Worm (Caenorhabditis elegans) whole organism, L1 larva: Measurements from ENCODE around the gene srw-68.

ENCODE experiments used
- C34B4.2 ChIP-seq: sonication (generic microtip); optimal IDR thresholded peaks from 2 replicates; lab custom pipeline; 2017; ENCODE audit warnings: mild to moderate bottlenecking, missing genetic modification characterization, missing compliant biosample characterization
- F16B12.6 ChIP-seq: fragments of 150-350 bp; optimal IDR thresholded peaks from 2 replicates; lab custom pipeline; 2014; ENCODE audit warnings: missing biosample characterization, missing genetic modification characterization
- Y116A8C.19 ChIP-seq: sonication (generic microtip); optimal IDR thresholded peaks from 2 replicates; lab custom pipeline; 2016; ENCODE audit warnings: missing compliant biosample characterization, missing genetic modification characterization, borderline replicate concordance
- aha-1 ChIP-seq: fragments of 150-350 bp; optimal IDR thresholded peaks from 2 replicates; lab custom pipeline; 2014; ENCODE audit warnings: missing biosample characterization, missing genetic modification characterization
- alr-1 ChIP-seq: fragments of 200-800 bp; sonication (Bioruptor generic); optimal IDR thresholded peaks from 2 replicates; lab custom pipeline; 2018; ENCODE audit warnings: borderline replicate concordance, mild to moderate bottlenecking, missing genetic modification characterization, missing compliant biosample characterization
- aly-2 ChIP-seq: fragments of 150-350 bp; optimal IDR thresholded peaks from 2 replicates; lab custom pipeline; 2014; ENCODE audit warnings: missing biosample characterization, missing genetic modification characterization
- ceh-82 ChIP-seq, 3 experiments: fragments of 150-350 bp in 1 of 3; sonication (generic microtip) in 2 of 3; optimal IDR thresholded peaks; 2 replicates each; lab custom pipeline; 2014 to 2017; ENCODE audit warnings: missing biosample characterization in 3 of 3, missing genetic modification characterization in 3 of 3
- ceh-88 ChIP-seq: fragments of 200-800 bp; sonication (Bioruptor generic); IDR thresholded peaks from 2 replicates; pipeline ENCODE4 v1.3.6; 2022; ENCODE audit warnings: missing genetic modification characterization, missing compliant biosample characterization
- ces-1 ChIP-seq: fragments of 150-350 bp; optimal IDR thresholded peaks from 2 replicates; lab custom pipeline; 2014; ENCODE audit warnings: missing biosample characterization, missing genetic modification reagents, missing genetic modification characterization
- dsc-1 ChIP-seq: sonication (generic microtip); optimal IDR thresholded peaks from 2 replicates; lab custom pipeline; 2016; ENCODE audit warnings: mild to moderate bottlenecking, missing genetic modification characterization, missing compliant biosample characterization
- efl-1 ChIP-seq, 4 experiments: fragments of 150-350 bp; optimal IDR thresholded peaks in 3 of 4; peaks in 1 of 4; 1 replicate in 1 of 4; 2 replicates in 3 of 4; lab custom pipeline; 2014; ENCODE audit warnings: missing biosample characterization in 2 of 4, missing genetic modification characterization in 2 of 4, missing genetic modification reagents in 2 of 4
- efl-3 ChIP-seq: fragments of 200-800 bp; sonication (Bioruptor generic); optimal IDR thresholded peaks from 2 replicates; lab custom pipeline; 2018; ENCODE audit warnings: mild to moderate bottlenecking, missing genetic modification characterization, missing compliant biosample characterization
- egl-27 ChIP-seq, 2 experiments: fragments of 150-350 bp in 1 of 2; sonication (generic microtip); optimal IDR thresholded peaks; 3 replicates each; lab custom pipeline; 2017 to 2018; ENCODE audit warnings: missing biosample characterization in 2 of 2, missing genetic modification characterization in 2 of 2, missing genetic modification reagents in 2 of 2
- elt-2 ChIP-seq: sonication (generic microtip); optimal IDR thresholded peaks from 2 replicates; lab custom pipeline; 2016; ENCODE audit warnings: missing genetic modification characterization, mild to moderate bottlenecking, inconsistent platforms, missing compliant biosample characterization, missing genetic modification reagents
- elt-3 ChIP-seq, 6 experiments: fragments of 150-350 bp in 1 of 6; sonication (generic microtip); optimal IDR thresholded peaks; 2 replicates each; lab custom pipeline; 2017 to 2018; ENCODE audit warnings: missing biosample characterization in 6 of 6, missing genetic modification characterization in 6 of 6, inconsistent platforms in 1 of 6
- fkh-10 ChIP-seq: sonication (generic microtip); optimal IDR thresholded peaks from 2 replicates; lab custom pipeline; 2017; ENCODE audit warnings: missing biosample characterization, missing genetic modification reagents, missing genetic modification characterization
- fkh-8 ChIP-seq: sonication (generic microtip); optimal IDR thresholded peaks from 2 replicates; lab custom pipeline; 2016; ENCODE audit warnings: mild to moderate bottlenecking, missing genetic modification characterization, missing compliant biosample characterization
- hlh-17 ChIP-seq: fragments of 200-800 bp; sonication (Bioruptor generic); optimal IDR thresholded peaks from 2 replicates; lab custom pipeline; 2018; ENCODE audit warnings: missing genetic modification characterization, mild to moderate bottlenecking, missing compliant biosample characterization, moderate library complexity, borderline replicate concordance
- hpl-2 ChIP-seq: fragments of 150-350 bp; optimal IDR thresholded peaks from 2 replicates; lab custom pipeline; 2014; ENCODE audit warnings: missing biosample characterization, missing genetic modification reagents, missing genetic modification characterization
- irx-1 ChIP-seq: sonication (generic microtip); optimal IDR thresholded peaks from 2 replicates; lab custom pipeline; 2016; ENCODE audit warnings: missing genetic modification characterization, missing compliant biosample characterization
- isw-1 ChIP-seq: fragments of 200-800 bp; sonication (Bioruptor generic); IDR thresholded peaks from 2 replicates; pipeline ENCODE4 v1.3.6; 2022; ENCODE audit warnings: missing genetic modification characterization, missing compliant biosample characterization
- lin-15B ChIP-seq: fragments of 150-350 bp; sonication (generic microtip); optimal IDR thresholded peaks from 3 replicates; lab custom pipeline; 2014; ENCODE audit warnings: missing biosample characterization, missing genetic modification characterization
- lin-39 ChIP-seq: fragments of 150-350 bp; optimal IDR thresholded peaks from 2 replicates; lab custom pipeline; 2014; ENCODE audit warnings: missing biosample characterization, missing genetic modification reagents, missing genetic modification characterization
- lsy-2 ChIP-seq, 2 experiments: fragments of 150-350 bp; optimal IDR thresholded peaks; 2 replicates each; lab custom pipeline; 2014; ENCODE audit warnings: missing biosample characterization in 2 of 2, missing genetic modification characterization in 2 of 2
- mdl-1 ChIP-seq, 2 experiments: fragments of 150-350 bp; optimal IDR thresholded peaks; 2 replicates each; lab custom pipeline; 2014 to 2017; ENCODE audit warnings: missing biosample characterization in 2 of 2, missing genetic modification characterization in 2 of 2, inconsistent platforms in 1 of 2
- mep-1 ChIP-seq: fragments of 150-350 bp; optimal IDR thresholded peaks from 2 replicates; lab custom pipeline; 2014; ENCODE audit warnings: missing biosample characterization, missing genetic modification characterization
- nhr-12 ChIP-seq: sonication (generic microtip); optimal IDR thresholded peaks from 2 replicates; lab custom pipeline; 2017; ENCODE audit warnings: missing biosample characterization, missing genetic modification characterization
- nhr-19 ChIP-seq: fragments of 200-800 bp; sonication (Bioruptor generic); conservative IDR thresholded peaks from 2 replicates; pipeline ENCODE4 v1.3.6; 2022; ENCODE audit warnings: missing genetic modification characterization, missing compliant biosample characterization
- nhr-28 ChIP-seq: fragments of 150-350 bp; optimal IDR thresholded peaks from 2 replicates; lab custom pipeline; 2014; ENCODE audit warnings: missing biosample characterization, missing genetic modification characterization
- nhr-71 ChIP-seq: sonication (generic microtip); optimal IDR thresholded peaks from 2 replicates; lab custom pipeline; 2016; ENCODE audit warnings: mild to moderate bottlenecking, missing genetic modification characterization, moderate library complexity, missing compliant biosample characterization
- nhr-76 ChIP-seq: sonication (generic microtip); optimal IDR thresholded peaks from 2 replicates; lab custom pipeline; 2017; ENCODE audit warnings: missing biosample characterization, missing genetic modification characterization
- nhr-77 ChIP-seq: fragments of 150-350 bp; optimal IDR thresholded peaks from 2 replicates; lab custom pipeline; 2014; ENCODE audit warnings: missing biosample characterization, missing genetic modification characterization
- nhr-84 ChIP-seq: sonication (generic microtip); optimal IDR thresholded peaks from 2 replicates; lab custom pipeline; 2017; ENCODE audit warnings: missing biosample characterization, missing genetic modification characterization
- nhr-90 ChIP-seq: sonication (generic microtip); optimal IDR thresholded peaks from 2 replicates; lab custom pipeline; 2016; ENCODE audit warnings: mild to moderate bottlenecking, missing genetic modification characterization, missing compliant biosample characterization; ENCODE audit not compliant: poor library complexity
- pqm-1 ChIP-seq: sonication (generic microtip); optimal IDR thresholded peaks from 3 replicates; lab custom pipeline; 2017; ENCODE audit warnings: missing biosample characterization, missing genetic modification characterization
- snu-23 ChIP-seq: sonication (generic microtip); optimal IDR thresholded peaks from 2 replicates; lab custom pipeline; 2016; ENCODE audit warnings: missing genetic modification characterization, missing compliant biosample characterization
- sox-4 ChIP-seq: sonication (generic microtip); optimal IDR thresholded peaks from 2 replicates; lab custom pipeline; 2016; ENCODE audit warnings: missing genetic modification characterization, missing compliant biosample characterization
- sptf-1 ChIP-seq: fragments of 150-350 bp; optimal IDR thresholded peaks from 2 replicates; lab custom pipeline; 2014; ENCODE audit warnings: missing biosample characterization, missing genetic modification characterization
- sup-37 ChIP-seq: fragments of 200-800 bp; sonication (Bioruptor generic); optimal IDR thresholded peaks from 2 replicates; lab custom pipeline; 2018; ENCODE audit warnings: mild to moderate bottlenecking, missing genetic modification characterization, missing compliant biosample characterization
- swsn-7 ChIP-seq: sonication (generic microtip); optimal IDR thresholded peaks from 2 replicates; lab custom pipeline; 2016; ENCODE audit warnings: missing genetic modification characterization, missing compliant biosample characterization
- tlp-1 ChIP-seq: fragments of 150-350 bp; optimal IDR thresholded peaks from 2 replicates; lab custom pipeline; 2014; ENCODE audit warnings: missing biosample characterization, missing genetic modification characterization
- unc-130 ChIP-seq: fragments of 150-350 bp; optimal IDR thresholded peaks from 2 replicates; lab custom pipeline; 2017; ENCODE audit warnings: missing biosample characterization, missing genetic modification characterization, inconsistent platforms
- unc-62 ChIP-seq: fragments of 150-350 bp; optimal IDR thresholded peaks from 2 replicates; lab custom pipeline; 2014; ENCODE audit warnings: missing biosample characterization, missing genetic modification reagents, missing genetic modification characterization
- unc-86 ChIP-seq: sonication (generic microtip); optimal IDR thresholded peaks from 2 replicates; lab custom pipeline; 2016; ENCODE audit warnings: missing genetic modification characterization, missing compliant biosample characterization
- zag-1 ChIP-seq: fragments of 150-350 bp; optimal IDR thresholded peaks from 2 replicates; lab custom pipeline; 2014; ENCODE audit warnings: missing biosample characterization, missing genetic modification characterization
- zip-4 ChIP-seq: fragments of 200-800 bp; sonication (Bioruptor generic); optimal IDR thresholded peaks from 2 replicates; lab custom pipeline; 2018; ENCODE audit warnings: mild to moderate bottlenecking, missing genetic modification characterization, moderate library complexity, missing compliant biosample characterization
- ztf-11 ChIP-seq, 2 experiments: sonication (generic microtip); optimal IDR thresholded peaks; 2 replicates each; lab custom pipeline; 2016 to 2017; ENCODE audit warnings: missing genetic modification characterization in 2 of 2, missing biosample characterization in 1 of 2, missing compliant biosample characterization in 1 of 2

srw-68 gene

ce11 chrV:7435376-7436204 lies 9.1 kb upstream of the srw-68 start, which contains the start of the genes ddo-2 and F25E5.8 (continued):
- TF ChIP-seq unc-86 (tag; lab: Kevin White, UChicago): no peak
- TF ChIP-seq nhr-19: peak; percentile 72
- TF ChIP-seq zag-1: no peak
- no peak for TF ChIP-seq ces-1 (GFP tag; lab: Kevin White, UChicago)
- no peak for TF ChIP-seq F16B12.6 (tag; lab: Kevin White, UChicago)
- TF ChIP-seq egl-27 (tag; optimal IDR thresholded peaks at IDR 0.05; lab: Kevin White, UChicago): no peak
- TF ChIP-seq ceh-82 (tag; optimal IDR thresholded peaks at IDR 0.05; lab: Kevin White, UChicago): no peak
- TF ChIP-seq lsy-2 (tag; optimal IDR thresholded peaks at IDR 0.05; lab: Kevin White, UChicago): no peak
- TF ChIP-seq lin-15B (tag; lab: Kevin White, UChicago): no peak
- no peak for TF ChIP-seq ztf-11 (tag; optimal IDR thresholded peaks at IDR 0.05; lab: Kevin White, UChicago)
- TF ChIP-seq hpl-2 (GFP tag; lab: Kevin White, UChicago): no peak
- no peak for TF ChIP-seq nhr-12
- no peak for TF ChIP-seq efl-1 (optimal IDR thresholded peaks at IDR 0.05; lab: Kevin White, UChicago)
- TF ChIP-seq efl-1 (GFP tag; optimal IDR thresholded peaks at IDR 0.05 in 1 of 2; lab: Kevin White, UChicago): no peak
- no peak for TF ChIP-seq nhr-84 (tag; lab: Kevin White, UChicago)
- TF ChIP-seq snu-23 (GFP tag; lab: Kevin White, UChicago): peak; percentile 32
- no peak for TF ChIP-seq zip-4 (GFP tag; lab: Kevin White, UChicago)
- no peak for TF ChIP-seq sptf-1
- TF ChIP-seq nhr-76 (tag; lab: Kevin White, UChicago): no peak
- TF ChIP-seq nhr-28 (tag; lab: Kevin White, UChicago): no peak
- TF ChIP-seq elt-2 (tag; lab: Kevin White, UChicago): no peak
- TF ChIP-seq C34B4.2 (tag; lab: Kevin White, UChicago): no peak
- peak; percentile 48 for TF ChIP-seq nhr-90 (tag; lab: Kevin White, UChicago)
- TF ChIP-seq elt-3 (tag; optimal IDR thresholded peaks at IDR 0.05; lab: Kevin White, UChicago): peak in 1 of 6 experiments; percentile 68
- TF ChIP-seq aly-2 (tag; lab: Kevin White, UChicago): no peak
- TF ChIP-seq efl-3 (GFP tag; lab: Kevin White, UChicago): no peak
- TF ChIP-seq alr-1 (tag; lab: Kevin White, UChicago): no peak
- TF ChIP-seq pqm-1: no peak
- no peak for TF ChIP-seq ceh-88
- no peak for TF ChIP-seq sox-4
- no peak for TF ChIP-seq sup-37
- no peak for TF ChIP-seq hlh-17 (GFP tag; lab: Kevin White, UChicago)
- TF ChIP-seq irx-1: no peak
- TF ChIP-seq, all 84 proteins: peak for 14

- peak; percentile 55 to 58 for TF ChIP-seq lsy-2 (tag; optimal IDR thresholded peaks at IDR 0.05; lab: Kevin White, UChicago)
- TF ChIP-seq swsn-7 (tag; lab: Kevin White, UChicago): peak; percentile 63
- peak; percentile 1 for TF ChIP-seq lin-39 (tag; lab: Kevin White, UChicago)
- no peak for TF ChIP-seq nhr-76 (tag; lab: Kevin White, UChicago)
- peak; percentile 33 for TF ChIP-seq fkh-10
- TF ChIP-seq fkh-8 (tag; lab: Kevin White, UChicago): peak; percentile 73
- no peak for TF ChIP-seq unc-62 (GFP tag; lab: Kevin White, UChicago)
- TF ChIP-seq egl-27 (tag; optimal IDR thresholded peaks at IDR 0.05; lab: Kevin White, UChicago): no peak
- TF ChIP-seq zip-4 (GFP tag; lab: Kevin White, UChicago): no peak
- TF ChIP-seq nhr-28 (tag; lab: Kevin White, UChicago): no peak
- TF ChIP-seq isw-1 (GFP tag; lab: Robert Waterston, UW): no peak
- no peak for TF ChIP-seq pqm-1
- TF ChIP-seq nhr-71: peak; percentile 92
- peak in 1 of 6 experiments; percentile 4 for TF ChIP-seq elt-3 (tag; optimal IDR thresholded peaks at IDR 0.05; lab: Kevin White, UChicago)
- TF ChIP-seq tlp-1 (tag; lab: Kevin White, UChicago): no peak
- no peak for TF ChIP-seq F16B12.6 (tag; lab: Kevin White, UChicago)
- peak; percentile 29 for TF ChIP-seq nhr-90 (tag; lab: Kevin White, UChicago)
- TF ChIP-seq nhr-77: no peak
- TF ChIP-seq mep-1: peak; percentile 60
- TF ChIP-seq unc-130 (tag; lab: Kevin White, UChicago): peak; percentile 34
- peak; percentile 25 for TF ChIP-seq unc-86 (tag; lab: Kevin White, UChicago)
- TF ChIP-seq Y116A8C.19 (tag; lab: Kevin White, UChicago): no peak
- peak; percentile 47 for TF ChIP-seq dsc-1 (tag; lab: Kevin White, UChicago)
- TF ChIP-seq ceh-88: no peak
- TF ChIP-seq mdl-1 (tag; optimal IDR thresholded peaks at IDR 0.05; lab: Kevin White, UChicago): peak in 1 of 2 experiments; percentile 89
- no peak for TF ChIP-seq aha-1 (tag; lab: Kevin White, UChicago)
- no peak for TF ChIP-seq sptf-1
Observed at ce11 chrV:7434805-7435363, 8.4 kb upstream of the srw-68 start.
